Worm (Caenorhabditis elegans) whole organism, L3 larva: ENCODE results near the gene hrg-5.

Experiments used
- R02D3.7 ChIP-seq: fragments of 150-350 bp; optimal IDR thresholded peaks from 2 replicates; lab custom pipeline; 2014; ENCODE audit warnings: missing biosample characterization, missing genetic modification characterization
- aly-2 ChIP-seq: fragments of 150-350 bp; optimal IDR thresholded peaks from 2 replicates; lab custom pipeline; 2014; ENCODE audit warnings: missing biosample characterization, missing genetic modification characterization
- ama-1 ChIP-seq: fragments of 150-350 bp; optimal IDR thresholded peaks from 2 replicates; lab custom pipeline; 2018
- ceh-16 ChIP-seq: sonication (generic microtip); optimal IDR thresholded peaks from 2 replicates; lab custom pipeline; 2017; ENCODE audit warnings: missing biosample characterization, missing genetic modification characterization
- daf-12 ChIP-seq: fragments of 150-350 bp; optimal IDR thresholded peaks from 2 replicates; lab custom pipeline; 2014; ENCODE audit warnings: missing biosample characterization, missing genetic modification reagents, missing genetic modification characterization
- egl-27 ChIP-seq: sonication (generic microtip); optimal IDR thresholded peaks from 4 replicates; lab custom pipeline; 2017; ENCODE audit warnings: missing biosample characterization, missing genetic modification reagents, missing genetic modification characterization
- elt-1 ChIP-seq: fragments of 150-350 bp; optimal IDR thresholded peaks from 2 replicates; lab custom pipeline; 2014; ENCODE audit warnings: missing biosample characterization, missing genetic modification characterization
- elt-2 ChIP-seq: sonication (generic microtip); optimal IDR thresholded peaks from 2 replicates; lab custom pipeline; 2016; ENCODE audit warnings: missing genetic modification reagents, mild to moderate bottlenecking, missing genetic modification characterization, missing compliant biosample characterization
- eor-1 ChIP-seq, 2 experiments: fragments of 150-350 bp; optimal IDR thresholded peaks; 2 replicates each; lab custom pipeline; 2014 to 2018; ENCODE audit warnings: missing biosample characterization in 2 of 2, missing genetic modification characterization in 2 of 2
- fkh-10 ChIP-seq: sonication (generic microtip); optimal IDR thresholded peaks from 2 replicates; lab custom pipeline; 2017; ENCODE audit warnings: missing biosample characterization, missing genetic modification reagents, missing genetic modification characterization
- fkh-2 ChIP-seq: fragments of 150-350 bp; optimal IDR thresholded peaks from 2 replicates; lab custom pipeline; 2014; ENCODE audit warnings: missing biosample characterization, missing genetic modification reagents, missing genetic modification characterization
- fos-1 ChIP-seq: fragments of 150-350 bp; optimal IDR thresholded peaks from 2 replicates; lab custom pipeline; 2014; ENCODE audit warnings: missing biosample characterization, missing genetic modification characterization
- hmg-11 ChIP-seq: sonication (generic microtip); optimal IDR thresholded peaks from 2 replicates; lab custom pipeline; 2016; ENCODE audit warnings: missing genetic modification characterization, missing compliant biosample characterization
- jun-1 ChIP-seq: fragments of 150-350 bp; optimal IDR thresholded peaks from 2 replicates; lab custom pipeline; 2014; ENCODE audit warnings: missing biosample characterization, missing genetic modification reagents, missing genetic modification characterization
- lin-15B ChIP-seq: fragments of 150-350 bp; optimal IDR thresholded peaks from 2 replicates; lab custom pipeline; 2014; ENCODE audit warnings: missing biosample characterization, missing genetic modification characterization
- lin-39 ChIP-seq: fragments of 150-350 bp; optimal IDR thresholded peaks from 2 replicates; lab custom pipeline; 2018; ENCODE audit warnings: missing biosample characterization, missing genetic modification reagents, missing genetic modification characterization
- lsy-12 ChIP-seq: sonication (generic microtip); optimal IDR thresholded peaks from 2 replicates; lab custom pipeline; 2016; ENCODE audit warnings: mild to moderate bottlenecking, missing genetic modification characterization, missing compliant biosample characterization
- mdl-1 ChIP-seq: fragments of 150-350 bp; optimal IDR thresholded peaks from 2 replicates; lab custom pipeline; 2014; ENCODE audit warnings: missing biosample characterization, missing genetic modification characterization
- mml-1 ChIP-seq: fragments of 150-350 bp; sonication (generic microtip); optimal IDR thresholded peaks from 3 replicates; lab custom pipeline; 2014; ENCODE audit warnings: missing biosample characterization, missing genetic modification characterization
- nfya-1 ChIP-seq: sonication (generic microtip); optimal IDR thresholded peaks from 2 replicates; lab custom pipeline; 2017; ENCODE audit warnings: missing genetic modification characterization, mild to moderate bottlenecking, missing compliant biosample characterization, antibody characterized with exemption, moderate library complexity; ENCODE audit not compliant: insufficient read depth
- nhr-11 ChIP-seq: fragments of 150-350 bp; optimal IDR thresholded peaks from 2 replicates; lab custom pipeline; 2014; ENCODE audit warnings: missing biosample characterization, missing genetic modification characterization
- nhr-12 ChIP-seq: fragments of 150-350 bp; optimal IDR thresholded peaks from 2 replicates; lab custom pipeline; 2014; ENCODE audit warnings: missing biosample characterization, missing genetic modification characterization
- nhr-237 ChIP-seq: fragments of 150-350 bp; optimal IDR thresholded peaks from 2 replicates; lab custom pipeline; 2014; ENCODE audit warnings: missing biosample characterization, missing genetic modification characterization
- nhr-25 ChIP-seq: sonication (generic microtip); optimal IDR thresholded peaks from 2 replicates; lab custom pipeline; 2017; ENCODE audit warnings: missing biosample characterization, missing genetic modification characterization
- nhr-28 ChIP-seq: fragments of 150-350 bp; optimal IDR thresholded peaks from 2 replicates; lab custom pipeline; 2014; ENCODE audit warnings: missing biosample characterization, missing genetic modification characterization
- nhr-43 ChIP-seq: sonication (generic microtip); optimal IDR thresholded peaks from 2 replicates; lab custom pipeline; 2016; ENCODE audit warnings: mild to moderate bottlenecking, missing genetic modification characterization, missing compliant biosample characterization; ENCODE audit not compliant: poor library complexity, severe bottlenecking
- nhr-67 ChIP-seq: fragments of 150-350 bp; optimal IDR thresholded peaks from 2 replicates; lab custom pipeline; 2014; ENCODE audit warnings: missing biosample characterization, missing genetic modification characterization
- nhr-76 ChIP-seq: fragments of 150-350 bp; sonication (generic microtip); optimal IDR thresholded peaks from 5 replicates; lab custom pipeline; 2014; ENCODE audit warnings: missing biosample characterization, missing genetic modification characterization
- nhr-77 ChIP-seq: fragments of 150-350 bp; optimal IDR thresholded peaks from 2 replicates; lab custom pipeline; 2014; ENCODE audit warnings: missing biosample characterization, missing genetic modification characterization
- pqm-1 ChIP-seq: fragments of 150-350 bp; optimal IDR thresholded peaks from 2 replicates; lab custom pipeline; 2017; ENCODE audit warnings: missing biosample characterization, missing genetic modification characterization, inconsistent platforms
- sea-2 ChIP-seq: fragments of 150-350 bp; sonication (generic microtip); optimal IDR thresholded peaks from 4 replicates; lab custom pipeline; 2014; ENCODE audit warnings: missing biosample characterization, missing genetic modification reagents, missing genetic modification characterization
- skn-1 ChIP-seq: fragments of 150-350 bp; optimal IDR thresholded peaks from 2 replicates; lab custom pipeline; 2014; ENCODE audit warnings: missing biosample characterization, missing genetic modification characterization
- tbx-2 ChIP-seq: sonication (generic microtip); optimal IDR thresholded peaks from 2 replicates; lab custom pipeline; 2016; ENCODE audit warnings: mild to moderate bottlenecking, missing genetic modification characterization, missing compliant biosample characterization
- unc-39 ChIP-seq: sonication (generic microtip); optimal IDR thresholded peaks from 4 replicates; lab custom pipeline; 2017; ENCODE audit warnings: missing biosample characterization, missing genetic modification characterization
- unc-62 ChIP-seq: fragments of 150-350 bp; sonication (generic microtip); optimal IDR thresholded peaks from 4 replicates; lab custom pipeline; 2014; ENCODE audit warnings: missing biosample characterization, missing genetic modification reagents, missing genetic modification characterization
- zag-1 ChIP-seq: fragments of 150-350 bp; optimal IDR thresholded peaks from 2 replicates; lab custom pipeline; 2014; ENCODE audit warnings: missing biosample characterization, missing genetic modification characterization
- ztf-11 ChIP-seq: fragments of 150-350 bp; optimal IDR thresholded peaks from 2 replicates; lab custom pipeline; 2014; ENCODE audit warnings: missing biosample characterization, missing genetic modification characterization
- ztf-4 ChIP-seq: fragments of 150-350 bp; optimal IDR thresholded peaks from 2 replicates; lab custom pipeline; 2014; ENCODE audit warnings: missing biosample characterization, missing genetic modification characterization

Gene hrg-5

DNA sequence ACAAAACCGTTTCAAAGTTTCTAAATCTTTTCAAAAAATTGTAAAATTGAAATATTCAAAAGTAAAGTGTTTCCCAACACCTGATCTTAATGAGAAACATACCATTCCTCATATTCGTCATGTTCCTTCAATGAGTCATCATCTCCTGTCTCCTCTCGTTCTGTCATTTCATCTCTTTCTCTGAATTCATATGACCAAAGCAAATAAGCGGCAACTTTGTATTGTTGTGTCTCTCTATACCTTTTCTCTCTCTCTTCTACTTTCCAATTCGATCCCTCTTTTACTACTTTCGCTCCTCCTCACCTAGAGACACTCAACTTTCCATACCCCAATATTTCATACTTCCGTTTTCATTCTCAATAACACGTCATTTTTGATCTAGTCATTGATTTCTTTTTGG, 21.0 kb downstream of the hrg-5 start (continued):
- no peak for TF ChIP-seq eor-1 (tag; optimal IDR thresholded peaks at IDR 0.05; lab: Kevin White, UChicago)
- no peak for TF ChIP-seq nhr-43 (tag; lab: Kevin White, UChicago)
- no peak for TF ChIP-seq unc-39
- no peak for TF ChIP-seq nhr-11
- TF ChIP-seq mdl-1 (tag; lab: Kevin White, UChicago), result no peak
- no peak for TF ChIP-seq sea-2 (GFP tag; lab: Kevin White, UChicago)
- TF ChIP-seq lin-39, result no peak
- TF ChIP-seq ztf-4 (tag; lab: Kevin White, UChicago), result no peak
- no peak for TF ChIP-seq nhr-237 (tag; lab: Kevin White, UChicago)
- no peak for TF ChIP-seq R02D3.7 (tag; lab: Kevin White, UChicago)

DNA sequence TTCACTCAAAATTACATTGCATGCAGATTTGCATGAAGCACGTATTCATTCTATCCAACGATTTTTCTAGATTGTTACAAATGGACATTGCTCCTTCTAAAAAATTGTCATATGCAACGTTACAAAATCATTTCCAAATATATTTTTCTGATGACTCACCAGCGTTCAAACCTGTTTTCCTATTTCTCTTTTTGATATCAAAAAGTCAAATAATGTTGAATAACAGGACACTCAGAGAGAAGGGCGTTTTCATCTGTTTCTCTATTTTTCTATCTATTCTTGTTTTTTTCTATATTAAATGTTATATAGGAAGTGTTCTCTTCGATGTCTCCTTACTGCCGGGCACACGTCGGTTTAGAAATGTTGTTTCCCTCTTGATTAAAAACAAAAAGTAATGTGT, 22.4 kb downstream of the hrg-5 start:
- TF ChIP-seq fos-1 (tag; lab: Kevin White, UChicago), result no peak
- TF ChIP-seq eor-1 (tag; optimal IDR thresholded peaks at IDR 0.05; lab: Kevin White, UChicago), result no peak
- TF ChIP-seq nhr-28 (tag; lab: Kevin White, UChicago), result no peak
- no peak for TF ChIP-seq nhr-43 (tag; lab: Kevin White, UChicago)
- no peak for TF ChIP-seq nhr-237 (tag; lab: Kevin White, UChicago)
- no peak for TF ChIP-seq ztf-11 (tag; lab: Kevin White, UChicago)
- no peak for TF ChIP-seq fkh-10 (GFP tag; lab: Kevin White, UChicago)
- TF ChIP-seq ama-1, result no peak
- TF ChIP-seq elt-1, result no peak
- TF ChIP-seq nhr-76 (tag; lab: Kevin White, UChicago), result no peak
- TF ChIP-seq egl-27 (tag; lab: Kevin White, UChicago), result no peak
- TF ChIP-seq sea-2 (GFP tag; lab: Kevin White, UChicago), result no peak
- no peak for TF ChIP-seq ceh-16 (tag; lab: Kevin White, UChicago)
- no peak for TF ChIP-seq nhr-11
- TF ChIP-seq daf-12 (tag; lab: Kevin White, UChicago), result no peak
- TF ChIP-seq nhr-12 (tag; lab: Kevin White, UChicago), result no peak
- no peak for TF ChIP-seq nfya-1 (tag; lab: Kevin White, UChicago)
- TF ChIP-seq mml-1 (tag; lab: Kevin White, UChicago), result no peak
- no peak for TF ChIP-seq pqm-1 (tag; lab: Kevin White, UChicago)
- TF ChIP-seq unc-39, result no peak

DNA sequence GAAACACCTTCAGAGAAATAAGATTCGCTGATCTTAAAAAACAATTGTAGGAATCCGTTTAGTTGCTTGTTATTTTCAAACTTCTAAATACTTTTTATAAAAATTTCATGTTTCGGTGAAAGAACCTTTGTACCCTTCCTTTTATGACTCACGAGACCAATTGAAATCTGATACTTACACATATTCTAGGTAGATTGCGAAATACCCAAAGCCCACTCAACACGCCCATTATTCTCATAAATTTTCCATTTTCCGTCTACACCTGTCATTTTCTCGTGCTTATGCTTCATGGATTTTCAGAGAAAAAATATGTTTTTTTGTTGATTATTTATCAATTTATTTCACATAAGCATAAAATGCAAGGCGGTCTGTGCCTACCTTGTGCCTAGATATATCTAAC, 22.8 kb downstream of the hrg-5 start:
- TF ChIP-seq zag-1 (no peak), elt-2 (tag; lab: Kevin White, UChicago) (no peak), ceh-16 (tag; lab: Kevin White, UChicago) (no peak), lsy-12 (no peak), nhr-11 (peak; percentile 40)

DNA sequence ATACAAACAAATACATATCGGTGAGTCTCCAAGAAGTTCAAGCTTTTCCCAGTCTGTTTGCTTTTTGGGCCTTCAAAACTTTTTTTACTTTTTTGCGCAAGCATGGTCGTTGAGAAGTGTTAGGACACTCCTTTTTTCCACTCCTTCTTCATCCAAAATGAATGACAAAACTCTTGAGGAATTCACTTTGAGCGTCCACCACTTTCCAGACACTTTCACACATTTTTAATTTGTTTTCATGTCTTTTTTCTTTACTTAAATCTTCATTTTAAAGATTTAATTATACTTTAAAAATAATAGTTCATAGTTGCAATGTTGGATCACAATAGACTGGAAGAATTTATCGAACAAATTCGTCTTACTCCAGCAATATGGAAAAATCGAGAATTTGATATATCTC, 25.0 kb downstream of the hrg-5 start, which contains the start of gene F13H10.1:
Gene F13H10.1 (plus strand): TSS at position 301 of the 400 bp plus-strand sequence.
- no peak for TF ChIP-seq ztf-11 (tag; lab: Kevin White, UChicago)
- no peak for TF ChIP-seq sea-2 (GFP tag; lab: Kevin White, UChicago)
- TF ChIP-seq ama-1, result no peak
- no peak for TF ChIP-seq fos-1 (tag; lab: Kevin White, UChicago)
- no peak for TF ChIP-seq nhr-25
- TF ChIP-seq jun-1 (tag; lab: Kevin White, UChicago), result no peak
- no peak for TF ChIP-seq nhr-12 (tag; lab: Kevin White, UChicago)
- no peak for TF ChIP-seq tbx-2 (tag; lab: Kevin White, UChicago)
- no peak for TF ChIP-seq hmg-11 (tag; lab: Kevin White, UChicago)
- no peak for TF ChIP-seq ceh-16 (tag; lab: Kevin White, UChicago)
- no peak for TF ChIP-seq elt-2 (tag; lab: Kevin White, UChicago)
- no peak for TF ChIP-seq fkh-2
- no peak for TF ChIP-seq eor-1 (tag; optimal IDR thresholded peaks at IDR 0.05; lab: Kevin White, UChicago)
- no peak for TF ChIP-seq lin-15B (tag; lab: Kevin White, UChicago)
- TF ChIP-seq nhr-28 (tag; lab: Kevin White, UChicago), result no peak
- TF ChIP-seq nhr-11, result no peak
- TF ChIP-seq nfya-1 (tag; lab: Kevin White, UChicago), result no peak
- no peak for TF ChIP-seq zag-1

- TF ChIP-seq aly-2 (tag; lab: Kevin White, UChicago) (no peak), mml-1 (tag; lab: Kevin White, UChicago) (no peak), ceh-16 (tag; lab: Kevin White, UChicago) (no peak), hmg-11 (tag; lab: Kevin White, UChicago) (no peak), nhr-12 (tag; lab: Kevin White, UChicago) (no peak), fkh-10 (GFP tag; lab: Kevin White, UChicago) (no peak), nhr-28 (tag; lab: Kevin White, UChicago) (no peak), unc-39 (no peak), nhr-67 (tag; lab: Kevin White, UChicago) (no peak), lin-39 (no peak), nhr-77 (no peak), sea-2 (GFP tag; lab: Kevin White, UChicago) (no peak), elt-2 (tag; lab: Kevin White, UChicago) (no peak), skn-1 (no peak), mdl-1 (tag; lab: Kevin White, UChicago) (no peak), lsy-12 (no peak), unc-62 (GFP tag; lab: Kevin White, UChicago) (no peak), nhr-237 (tag; lab: Kevin White, UChicago) (no peak)
Measured at ce11 chrIV:11001614-11002013, 27.6 kb downstream of the hrg-5 start, which contains the start of gene F13H10.9. F13H10.9 (plus strand) TSS chrIV:11001914.
